Fruit fly (Drosophila melanogaster) whole organism, embryonic: ENCODE data around the gene CG14120.

ENCODE experiments used
- ATbp ChIP-seq: fragments of 200-800 bp; sonication (Bioruptor generic); optimal IDR thresholded peaks from 2 replicates; lab custom pipeline; 2017; ENCODE audit warnings: missing biosample characterization, mild to moderate bottlenecking, missing genetic modification characterization, missing genetic modification reagents
- Asciz ChIP-seq: fragments of 200-800 bp; sonication (Bioruptor generic); optimal IDR thresholded peaks from 2 replicates; lab custom pipeline; 2017; ENCODE audit warnings: missing biosample characterization, mild to moderate bottlenecking, missing genetic modification characterization, missing genetic modification reagents
- C15 ChIP-seq: fragments of 200-800 bp; sonication (Bioruptor generic); IDR thresholded peaks from 3 replicates; pipeline ENCODE4 v1.3.6; 2022; ENCODE audit warnings: missing biosample characterization, missing genetic modification characterization
- CG12769 ChIP-seq: fragments of 200-800 bp; sonication (Bioruptor generic); optimal IDR thresholded peaks from 2 replicates; lab custom pipeline; 2019; ENCODE audit warnings: missing biosample characterization, mild to moderate bottlenecking, missing genetic modification characterization, moderate library complexity
- CG13287 ChIP-seq: fragments of 200-800 bp; sonication (Bioruptor generic); IDR thresholded peaks from 2 replicates; pipeline ENCODE4 v1.3.6; 2022; ENCODE audit warnings: missing biosample characterization, missing genetic modification characterization; ENCODE audit not compliant: partially characterized antibody
- CG14667 ChIP-seq: fragments of 200-800 bp; sonication (Bioruptor generic); IDR thresholded peaks from 2 replicates; pipeline ENCODE4 v1.3.6; 2022; ENCODE audit warnings: missing biosample characterization, missing genetic modification characterization
- CG17829 ChIP-seq: fragments of 200-800 bp; optimal IDR thresholded peaks from 2 replicates; lab custom pipeline; 2019; ENCODE audit warnings: missing biosample characterization, mild to moderate bottlenecking, missing genetic modification characterization, moderate library complexity
- CG2678 ChIP-seq: fragments of 200-800 bp; sonication (Bioruptor generic); optimal IDR thresholded peaks from 3 replicates; lab custom pipeline; 2019; ENCODE audit warnings: missing biosample characterization, mild to moderate bottlenecking, missing genetic modification characterization, moderate library complexity
- CG33213 ChIP-seq: fragments of 200-800 bp; sonication (Bioruptor generic); optimal IDR thresholded peaks from 3 replicates; lab custom pipeline; 2016; ENCODE audit warnings: missing biosample characterization, missing genetic modification characterization
- CG33557 ChIP-seq: fragments of 200-800 bp; sonication (Bioruptor generic); optimal IDR thresholded peaks from 2 replicates; lab custom pipeline; 2019; ENCODE audit warnings: missing biosample characterization, mild to moderate bottlenecking, missing genetic modification characterization, moderate library complexity
- CG3847 ChIP-seq: fragments of 200-800 bp; sonication (Bioruptor generic); IDR thresholded peaks from 2 replicates; pipeline ENCODE4 v1.3.6; 2022; ENCODE audit warnings: missing biosample characterization, missing genetic modification characterization
- CG4707 ChIP-seq: fragments of 200-800 bp; sonication (Bioruptor generic); optimal IDR thresholded peaks from 2 replicates; lab custom pipeline; 2018; ENCODE audit warnings: missing biosample characterization, mild to moderate bottlenecking, missing genetic modification characterization, moderate library complexity
- CG6813 ChIP-seq: fragments of 200-800 bp; sonication (Bioruptor generic); optimal IDR thresholded peaks from 2 replicates; lab custom pipeline; 2017; ENCODE audit warnings: missing biosample characterization, missing genetic modification characterization, mild to moderate bottlenecking, moderate library complexity, missing genetic modification reagents
- CG7839 ChIP-seq: fragments of 200-800 bp; sonication (Bioruptor generic); optimal IDR thresholded peaks from 3 replicates; lab custom pipeline; 2018; ENCODE audit warnings: missing biosample characterization, mild to moderate bottlenecking, missing genetic modification characterization, moderate library complexity
- CG7987 ChIP-seq: fragments of 200-800 bp; sonication (Bioruptor generic); optimal IDR thresholded peaks from 2 replicates; lab custom pipeline; 2018; ENCODE audit warnings: missing biosample characterization, mild to moderate bottlenecking, missing genetic modification characterization, moderate library complexity
- CG8290 ChIP-seq, 3 experiments: fragments of 200-800 bp; sonication (Bioruptor generic); optimal IDR thresholded peaks; 2 replicates each; lab custom pipeline; 2016 to 2019; ENCODE audit warnings: missing biosample characterization in 3 of 3, missing genetic modification characterization in 3 of 3, mild to moderate bottlenecking in 2 of 3, moderate library complexity in 1 of 3
- CrebB ChIP-seq: fragments of 200-800 bp; sonication (Bioruptor generic); optimal IDR thresholded peaks from 3 replicates; lab custom pipeline; 2018; ENCODE audit warnings: missing biosample characterization, mild to moderate bottlenecking, missing genetic modification characterization
- Ets65A ChIP-seq: fragments of 200-800 bp; sonication (Bioruptor generic); peaks from one replicate; lab custom pipeline; 2016; ENCODE audit warnings: missing biosample characterization, missing genetic modification characterization
- Mad ChIP-seq: fragments of 200-800 bp; sonication (Bioruptor generic); optimal IDR thresholded peaks from 2 replicates; lab custom pipeline; 2016; ENCODE audit warnings: missing biosample characterization, missing genetic modification characterization
- Med ChIP-seq: fragments of 200-800 bp; sonication (Bioruptor generic); peaks from one replicate; lab custom pipeline; 2016; ENCODE audit warnings: missing biosample characterization, missing genetic modification characterization, mild to moderate bottlenecking, inconsistent platforms, moderate library complexity
- Pdp1 ChIP-seq, 2 experiments: fragments of 200-800 bp; sonication (Bioruptor generic); optimal IDR thresholded peaks; 3 replicates each; lab custom pipeline; 2016; ENCODE audit warnings: missing biosample characterization in 2 of 2, missing genetic modification characterization in 2 of 2, mild to moderate bottlenecking in 1 of 2, moderate library complexity in 1 of 2
- Rx ChIP-seq: fragments of 200-800 bp; sonication (Bioruptor generic); IDR thresholded peaks from 2 replicates; pipeline ENCODE4 v1.3.6; 2022; ENCODE audit warnings: missing biosample characterization, missing genetic modification characterization
- ara ChIP-seq: fragments of 200-800 bp; sonication (Bioruptor generic); IDR thresholded peaks from 2 replicates; pipeline ENCODE4 v1.3.6; 2022; ENCODE audit warnings: missing biosample characterization, missing genetic modification characterization
- bab2 ChIP-seq: fragments of 200-800 bp; sonication (Bioruptor generic); optimal IDR thresholded peaks from 2 replicates; lab custom pipeline; 2016; ENCODE audit warnings: missing biosample characterization, missing genetic modification characterization
- bcd ChIP-seq: fragments of 200-800 bp; sonication (Bioruptor generic); optimal IDR thresholded peaks from 2 replicates; lab custom pipeline; 2017; ENCODE audit warnings: missing biosample characterization, mild to moderate bottlenecking, missing genetic modification characterization
- bsh ChIP-seq, 2 experiments: fragments of 200-800 bp; sonication (Bioruptor generic); optimal IDR thresholded peaks; 2 replicates each; lab custom pipeline; 2017 to 2018; ENCODE audit warnings: mild to moderate bottlenecking in 2 of 2, missing biosample characterization in 2 of 2, missing genetic modification characterization in 2 of 2, moderate library complexity in 1 of 2
- chinmo ChIP-seq: fragments of 200-800 bp; sonication (Bioruptor generic); IDR thresholded peaks from 4 replicates; pipeline ENCODE4 v1.3.6; 2022; ENCODE audit warnings: missing biosample characterization, missing genetic modification characterization; ENCODE audit not compliant: partially characterized antibody
- exex ChIP-seq: fragments of 200-800 bp; sonication (Bioruptor generic); optimal IDR thresholded peaks from 4 replicates; lab custom pipeline; 2018; ENCODE audit warnings: missing biosample characterization, mild to moderate bottlenecking, missing genetic modification characterization, moderate library complexity
- hb ChIP-seq: fragments of 200-800 bp; sonication (Bioruptor generic); IDR thresholded peaks from 3 replicates; pipeline ENCODE4 v1.3.6; 2022; ENCODE audit warnings: missing biosample characterization, missing genetic modification characterization; ENCODE audit not compliant: partially characterized antibody
- hbn ChIP-seq: fragments of 200-800 bp; sonication (Bioruptor generic); IDR thresholded peaks from 2 replicates; pipeline ENCODE4 v1.3.6; 2022; ENCODE audit warnings: missing biosample characterization, missing genetic modification characterization; ENCODE audit not compliant: partially characterized antibody
- her ChIP-seq: fragments of 200-800 bp; sonication (Bioruptor generic); optimal IDR thresholded peaks from 2 replicates; lab custom pipeline; 2016; ENCODE audit warnings: missing biosample characterization, missing genetic modification characterization
- hkb ChIP-seq, 2 experiments: fragments of 200-800 bp in 1 of 2; fragments of >200 bp in 1 of 2; sonication (Bioruptor generic) in 1 of 2; IDR thresholded peaks in 1 of 2; optimal IDR thresholded peaks in 1 of 2; 2 replicates each; pipeline versions ENCODE4 v1.3.6 to Lab custom; 2017 to 2022; ENCODE audit warnings: missing biosample characterization in 1 of 2, missing genetic modification characterization in 1 of 2
- kni ChIP-seq: fragments of 200-800 bp; sonication (Bioruptor generic); optimal IDR thresholded peaks from 3 replicates; lab custom pipeline; 2017; ENCODE audit warnings: mild to moderate bottlenecking, missing biosample characterization, missing genetic modification reagents, missing genetic modification characterization
- lab ChIP-seq: fragments of 200-800 bp; sonication (Bioruptor generic); optimal IDR thresholded peaks from 3 replicates; lab custom pipeline; 2017; ENCODE audit warnings: missing biosample characterization, missing genetic modification characterization, mild to moderate bottlenecking, moderate library complexity, missing genetic modification reagents
- sc ChIP-seq, 3 experiments: fragments of >200 bp in 2 of 3; fragments of 200-800 bp in 1 of 3; sonication (Bioruptor generic) in 1 of 3; optimal IDR thresholded peaks; 2 replicates in 2 of 3; 3 replicates in 1 of 3; lab custom pipeline; 2017; ENCODE audit warnings: mild to moderate bottlenecking in 1 of 3, missing biosample characterization in 1 of 3, missing genetic modification characterization in 1 of 3, missing genetic modification reagents in 1 of 3
- sd ChIP-seq: fragments of 200-800 bp; sonication (Bioruptor generic); optimal IDR thresholded peaks from 3 replicates; lab custom pipeline; 2018; ENCODE audit warnings: missing biosample characterization, mild to moderate bottlenecking, missing genetic modification characterization, moderate library complexity
- sens ChIP-seq: fragments of 200-800 bp; sonication (Bioruptor generic); peaks from one replicate; lab custom pipeline; 2016; ENCODE audit warnings: missing biosample characterization, missing genetic modification characterization
- sug ChIP-seq: fragments of 200-800 bp; optimal IDR thresholded peaks from 2 replicates; lab custom pipeline; 2019; ENCODE audit warnings: missing biosample characterization, mild to moderate bottlenecking, missing genetic modification characterization, moderate library complexity

CG14120 gene

DNA sequence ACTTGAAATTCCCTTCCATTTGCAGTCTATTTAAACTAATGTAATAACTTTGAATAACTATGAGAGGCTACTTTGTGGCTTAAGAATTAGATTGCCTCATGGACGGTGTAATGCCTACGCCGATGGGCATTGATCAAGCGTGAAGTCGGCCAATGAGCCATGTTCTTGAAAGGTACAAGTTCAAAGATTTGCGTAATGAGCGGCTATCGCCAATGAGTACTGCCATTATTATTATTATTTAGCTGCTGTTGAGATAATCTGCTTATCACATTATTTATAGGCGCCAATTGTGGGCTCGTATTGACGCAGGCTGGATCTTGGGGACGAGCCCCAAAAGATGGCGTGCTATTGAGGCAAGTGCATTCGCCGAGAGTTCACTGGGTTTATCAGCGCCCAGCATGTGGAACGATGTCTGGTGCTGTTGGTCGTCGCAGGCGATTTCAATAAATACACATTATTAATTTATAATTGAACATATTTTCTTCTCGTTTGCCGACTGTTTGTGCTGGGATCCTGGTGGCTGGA is 47.6 kb upstream of the CG14120 start (continued):
- TF ChIP-seq Rx: no peak
- no peak for TF ChIP-seq hbn (GFP tag; lab: Robert Waterston, UW)
- TF ChIP-seq exex (tag; lab: Kevin White, UChicago): peak; percentile 77
- no peak for TF ChIP-seq CG3847

DNA sequence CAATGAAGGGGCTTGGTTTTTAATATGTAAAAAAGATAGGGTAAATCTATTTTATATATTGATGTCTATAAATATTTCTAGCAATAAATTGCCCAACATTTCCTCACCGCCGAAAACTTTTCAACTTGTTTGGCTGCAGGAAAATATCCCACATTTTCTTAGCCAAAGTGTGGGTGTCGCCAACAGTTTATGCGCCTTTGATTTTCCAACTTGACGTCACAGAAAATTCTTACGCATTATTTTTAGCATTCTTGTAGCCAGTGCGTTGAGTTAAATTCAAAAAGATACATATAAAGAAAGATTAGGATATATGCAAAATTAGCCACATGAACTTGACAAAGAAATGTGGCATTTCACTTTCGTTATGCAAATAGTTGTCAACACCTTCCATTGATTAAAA is 45.0 kb upstream of the CG14120 start:
- TF ChIP-seq CG2678 (tag; lab: Kevin White, UChicago): no peak
- TF ChIP-seq CG17829 (tag; lab: Kevin White, UChicago): no peak
- TF ChIP-seq CG13287 (GFP tag; lab: Robert Waterston, UW): no peak
- TF ChIP-seq CG7839 (tag; lab: Kevin White, UChicago): no peak
- peak in 1 of 2 experiments; percentile 59 for TF ChIP-seq Pdp1 (GFP tag; optimal IDR thresholded peaks at IDR 0.05; lab: Kevin White, UChicago)
- peak; percentile 26 for TF ChIP-seq sens (GFP tag; lab: Kevin White, UChicago)
- TF ChIP-seq sd (tag; lab: Kevin White, UChicago): peak; percentile 95
- TF ChIP-seq CG12769 (tag; lab: Kevin White, UChicago): peak; percentile 21
- TF ChIP-seq Mad (GFP tag; lab: Kevin White, UChicago): no peak
- TF ChIP-seq CG33213 (GFP tag; lab: Kevin White, UChicago): no peak
- no peak for TF ChIP-seq her (GFP tag; lab: Kevin White, UChicago)
- TF ChIP-seq CG4707 (GFP tag; lab: Kevin White, UChicago): no peak
- TF ChIP-seq bcd: no peak
- TF ChIP-seq bab2 (GFP tag; lab: Kevin White, UChicago): no peak

DNA sequence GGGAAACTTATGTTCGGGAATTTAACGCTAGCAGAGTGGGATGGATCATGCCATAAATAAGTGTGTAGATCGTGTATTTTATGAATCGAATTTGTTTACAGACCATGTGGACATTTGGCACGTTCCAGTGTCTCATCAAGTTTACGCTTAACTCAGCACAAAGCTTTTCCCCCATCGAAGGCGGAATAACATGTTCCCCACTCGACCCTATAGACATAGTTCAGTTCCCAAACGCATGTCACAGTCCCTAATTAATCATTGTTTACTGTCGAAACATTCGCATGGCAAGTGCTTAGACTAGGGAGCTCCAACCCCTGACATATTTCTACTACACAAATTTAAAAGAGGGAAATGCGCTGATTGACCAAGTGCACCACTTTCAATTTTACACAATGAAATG is 43.4 kb upstream of the CG14120 start:
- TF ChIP-seq ATbp (GFP tag; lab: Kevin White, UChicago) (peak; percentile 3), C15 (GFP tag; lab: Robert Waterston, UW) (no peak), sc (optimal IDR thresholded peaks at IDR 0.05; lab: Kevin White, UChicago) (no peak), sc (GFP tag; optimal IDR thresholded peaks at IDR 0.05; lab: Kevin White, UChicago) (peak; percentile 22), CG7987 (peak; percentile 53), ara (GFP tag; lab: Robert Waterston, UW) (peak; percentile 48; the same call in 1 of the 2 replicates), Ets65A (GFP tag; lab: Kevin White, UChicago) (peak; percentile 4), hkb (optimal IDR thresholded peaks at IDR 0.05; lab: Kevin White, UChicago) (no peak), hkb (GFP tag; IDR thresholded peaks at IDR 0.05; lab: Robert Waterston, UW) (no peak), CG33557 (GFP tag; lab: Kevin White, UChicago) (peak; percentile 28), chinmo (0 out of 4 replicates have a peak, but pooled peaks have one; percentile 9), CG8290 (GFP tag; optimal IDR thresholded peaks at IDR 0.05; lab: Kevin White, UChicago) (no peak), CG8290 (tag; optimal IDR thresholded peaks at IDR 0.05; lab: Kevin White, UChicago) (peak in 1 of 2 experiments; percentile 33), Med (GFP tag; lab: Kevin White, UChicago) (peak; percentile 65), CG14667 (no peak), kni (peak; percentile 34), lab (GFP tag; lab: Kevin White, UChicago) (peak; percentile 22), sug (tag; lab: Kevin White, UChicago) (no peak), hb (GFP tag; lab: Robert Waterston, UW) (no peak), Asciz (GFP tag; lab: Kevin White, UChicago) (peak; percentile 34), bsh (GFP tag; optimal IDR thresholded peaks at IDR 0.05; lab: Kevin White, UChicago) (peak in 1 of 2 experiments; percentile 30), CG33213 (GFP tag; lab: Kevin White, UChicago) (no peak), CG12769 (tag; lab: Kevin White, UChicago) (peak; percentile 59), CrebB (tag; lab: Kevin White, UChicago) (peak; percentile 8), CG6813 (GFP tag; lab: Kevin White, UChicago) (peak; percentile 22)
